Worm (Caenorhabditis elegans): ENCODE measurements around the gene F35C5.12.

DNA sequence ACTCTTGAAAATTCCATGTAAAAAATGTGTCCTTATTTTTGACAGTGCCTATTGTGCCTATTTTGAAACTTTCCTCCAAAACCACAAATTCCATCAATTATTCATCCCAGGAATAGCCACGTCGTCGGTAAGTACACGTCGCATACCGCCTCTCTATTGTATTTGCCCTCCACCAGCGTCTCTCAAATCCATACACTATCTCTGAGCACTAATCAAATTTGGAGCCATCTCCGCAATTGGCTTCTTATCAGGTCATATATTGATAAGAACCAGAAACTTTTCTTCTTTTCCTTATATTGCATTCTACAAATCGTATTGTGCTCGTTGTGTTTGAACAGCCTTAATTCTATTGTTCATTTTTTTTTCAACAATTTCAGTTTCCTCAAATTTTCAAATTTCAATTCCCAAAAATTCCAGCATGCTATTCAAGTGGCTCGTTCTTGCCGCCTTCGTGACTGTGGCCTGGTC lies 17.1 kb upstream of the F35C5.12 start, which contains the start of gene dct-18:
- no peak for TF ChIP-seq mml-1 (tag; optimal IDR thresholded peaks at IDR 0.05)
- no peak for TF ChIP-seq nhr-76 (tag; optimal IDR thresholded peaks at IDR 0.05)
- TF ChIP-seq pqm-1 (tag; optimal IDR thresholded peaks at IDR 0.05), result peak; percentile 77
